Worm (Caenorhabditis elegans) whole organism, midembryonic: ENCODE data around the gene Y116A8C.49.

Experiments
- T22C8.4 ChIP-seq: fragments of 200-800 bp; sonication (Bioruptor generic); IDR thresholded peaks from 2 replicates; pipeline ENCODE4 v1.3.6; 2022; ENCODE audit warnings: missing genetic modification characterization, missing compliant biosample characterization
- cog-1 ChIP-seq: sonication (generic microtip); optimal IDR thresholded peaks from 2 replicates; lab custom pipeline; 2016; ENCODE audit warnings: missing genetic modification characterization, missing compliant biosample characterization
- flt-1 ChIP-seq: fragments of 200-800 bp; sonication (Bioruptor generic); IDR thresholded peaks from 2 replicates; pipeline ENCODE4 v1.3.6; 2022; ENCODE audit warnings: missing genetic modification characterization, missing compliant biosample characterization
- klf-2 ChIP-seq: fragments of 200-800 bp; sonication (Bioruptor generic); conservative IDR thresholded peaks from 2 replicates; pipeline ENCODE4 v1.3.6; 2022; ENCODE audit warnings: missing genetic modification reagents, missing genetic modification characterization, missing compliant biosample characterization
- ref-1 ChIP-seq: fragments of 200-800 bp; sonication (Bioruptor generic); conservative IDR thresholded peaks from 2 replicates; pipeline ENCODE4 v1.3.6; 2022; ENCODE audit warnings: missing genetic modification reagents, missing genetic modification characterization, missing compliant biosample characterization
- ztf-23 ChIP-seq: fragments of 200-800 bp; sonication (Bioruptor generic); IDR thresholded peaks from 2 replicates; pipeline ENCODE4 v1.3.6; 2022; ENCODE audit warnings: missing genetic modification reagents, missing genetic modification characterization, missing compliant biosample characterization
- ztf-29 ChIP-seq: fragments of 200-800 bp; sonication (Bioruptor generic); IDR thresholded peaks from 2 replicates; pipeline ENCODE4 v1.3.6; 2022; ENCODE audit warnings: missing genetic modification reagents, missing genetic modification characterization, missing compliant biosample characterization

DNA sequence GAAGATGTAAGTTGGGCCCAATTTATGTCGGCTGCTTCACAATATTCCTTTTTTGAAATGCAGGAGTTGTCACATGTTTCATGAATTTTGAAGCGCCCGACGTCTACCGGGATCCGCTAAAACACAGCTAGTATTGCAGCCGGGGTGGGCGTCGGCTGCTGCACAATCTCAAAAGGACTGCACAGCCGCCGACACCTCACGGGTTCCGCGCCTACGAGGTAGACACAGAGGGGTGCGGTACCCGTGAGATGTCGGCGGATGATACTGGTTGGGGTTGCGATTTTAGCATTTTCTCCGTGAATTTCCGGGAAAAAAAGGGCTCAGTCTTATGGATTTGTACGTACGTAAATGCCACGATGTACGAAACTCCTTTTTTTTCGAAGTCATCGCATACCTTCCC lies 9.0 kb downstream of the Y116A8C.49 start:
- no peak for TF ChIP-seq cog-1 (tag; lab: Kevin White, UChicago)
- no peak for TF ChIP-seq ztf-29
- TF ChIP-seq ref-1 (GFP tag; lab: Robert Waterston, UW) = no peak
- TF ChIP-seq ztf-23 (GFP tag; lab: Robert Waterston, UW) = no peak
- no peak for TF ChIP-seq klf-2
- TF ChIP-seq flt-1 (GFP tag; lab: Robert Waterston, UW) = no peak
- TF ChIP-seq T22C8.4 (GFP tag; lab: Robert Waterston, UW) = no peak
